Worm (Caenorhabditis elegans): ENCODE measurements around the gene fkh-9.

fkh-9 gene

DNA sequence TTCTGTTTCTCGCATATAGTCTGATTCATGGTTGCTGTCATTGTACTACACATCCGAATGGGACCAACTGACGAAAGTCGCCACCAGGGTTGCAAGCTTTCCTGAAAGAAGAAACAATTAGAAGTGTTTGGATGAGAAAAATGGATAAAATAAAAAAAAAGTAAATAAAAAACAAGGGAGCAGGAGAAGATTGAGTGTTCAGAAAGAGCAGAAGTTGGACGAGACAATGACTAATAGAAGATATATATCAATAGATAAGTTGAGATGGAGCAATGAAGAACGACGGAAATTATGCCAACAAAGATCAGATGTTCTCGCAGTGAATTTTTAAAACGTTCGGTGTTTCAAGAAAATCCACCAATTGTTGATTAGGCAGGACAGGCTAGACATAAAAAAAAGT, at the start of gene fkh-9:
fkh-9 (minus strand) TSS at position 101 of the 400 bp plus-strand sequence.
- TF ChIP-seq hlh-15 (tag; optimal IDR thresholded peaks at IDR 0.05) (no peak), che-1 (tag; optimal IDR thresholded peaks at IDR 0.05) (no peak), ceh-19 (GFP tag; optimal IDR thresholded peaks at IDR 0.05) (no peak), pha-2 (tag; optimal IDR thresholded peaks at IDR 0.05) (no peak), syd-9 (tag; optimal IDR thresholded peaks at IDR 0.05) (no peak), ceh-31 (tag; optimal IDR thresholded peaks at IDR 0.05) (no peak), unc-55 (GFP tag; optimal IDR thresholded peaks at IDR 0.05) (no peak), ceh-48 (tag; optimal IDR thresholded peaks at IDR 0.05) (no peak), pat-9 (tag; optimal IDR thresholded peaks at IDR 0.05) (no peak), tbx-7 (tag; optimal IDR thresholded peaks at IDR 0.05) (no peak), elt-2 (tag; optimal IDR thresholded peaks at IDR 0.05) (no peak), unc-3 (GFP tag; conservative IDR thresholded peaks at IDR 0.05) (no peak), unc-3 (tag; optimal IDR thresholded peaks at IDR 0.05) (no peak), ztf-16 (tag; optimal IDR thresholded peaks at IDR 0.05) (no peak), madf-2 (tag; optimal IDR thresholded peaks at IDR 0.05) (no peak), odd-2 (tag; optimal IDR thresholded peaks at IDR 0.05) (no peak), elt-4 (tag; optimal IDR thresholded peaks at IDR 0.05) (no peak)

DNA sequence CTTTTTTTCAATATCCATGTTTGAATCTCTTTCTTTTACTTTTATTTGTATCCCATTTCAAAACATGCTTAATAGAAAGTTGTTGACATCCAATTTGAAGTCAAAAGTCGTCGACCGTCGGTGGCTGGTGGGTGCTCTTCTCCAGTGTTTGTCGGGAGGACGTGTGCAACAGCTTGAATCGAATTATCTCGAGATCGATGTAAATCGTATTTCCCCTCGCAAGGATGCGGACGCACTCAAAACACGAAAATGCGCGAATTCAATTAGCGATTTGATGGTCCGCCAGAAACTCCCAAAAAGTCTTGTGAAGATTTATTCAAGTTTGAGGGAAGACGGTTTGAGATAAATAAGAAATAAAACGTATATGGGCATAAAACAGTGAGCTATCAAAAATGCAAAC, 49.0 kb upstream of the fkh-9 start:
- TF ChIP-seq unc-42 (tag; optimal IDR thresholded peaks at IDR 0.05) (peak; percentile 99), ceh-48 (tag; optimal IDR thresholded peaks at IDR 0.05) (no peak), fkh-10 (GFP tag; optimal IDR thresholded peaks at IDR 0.05) (peak; percentile 11)

DNA sequence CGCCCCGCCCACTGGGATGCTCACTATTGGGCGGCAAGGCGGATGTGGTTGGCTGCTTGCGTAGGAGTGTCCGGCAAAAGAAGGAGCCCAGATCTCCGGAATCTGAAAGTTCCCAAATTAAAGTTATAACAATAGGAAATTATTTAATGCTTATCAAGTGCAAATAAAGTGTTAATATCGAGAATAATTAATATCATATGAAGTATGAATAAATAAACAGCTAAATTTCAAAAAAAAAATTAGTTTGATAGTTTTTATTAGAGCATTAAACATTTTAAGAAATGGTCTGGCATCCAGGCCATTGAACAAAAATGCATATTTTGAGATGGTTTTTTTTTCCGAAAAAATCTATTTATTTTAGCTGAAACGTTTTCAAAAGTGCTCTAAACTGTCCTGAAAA, 46.7 kb upstream of the fkh-9 start, which contains the start of gene lim-4:
lim-4 (minus strand) TSS at position 101 of the 400 bp plus-strand sequence.
- TF ChIP-seq pros-1 (tag; optimal IDR thresholded peaks at IDR 0.05) (no peak), tbx-7 (tag; optimal IDR thresholded peaks at IDR 0.05) (no peak), che-1 (tag; optimal IDR thresholded peaks at IDR 0.05) (no peak), hlh-13 (GFP tag; optimal IDR thresholded peaks at IDR 0.05) (no peak), nhr-11 (tag; optimal IDR thresholded peaks at IDR 0.05) (no peak), nfya-1 (tag; optimal IDR thresholded peaks at IDR 0.05) (peak; percentile 45), ama-1 (optimal IDR thresholded peaks at IDR 0.05) (no peak)

DNA sequence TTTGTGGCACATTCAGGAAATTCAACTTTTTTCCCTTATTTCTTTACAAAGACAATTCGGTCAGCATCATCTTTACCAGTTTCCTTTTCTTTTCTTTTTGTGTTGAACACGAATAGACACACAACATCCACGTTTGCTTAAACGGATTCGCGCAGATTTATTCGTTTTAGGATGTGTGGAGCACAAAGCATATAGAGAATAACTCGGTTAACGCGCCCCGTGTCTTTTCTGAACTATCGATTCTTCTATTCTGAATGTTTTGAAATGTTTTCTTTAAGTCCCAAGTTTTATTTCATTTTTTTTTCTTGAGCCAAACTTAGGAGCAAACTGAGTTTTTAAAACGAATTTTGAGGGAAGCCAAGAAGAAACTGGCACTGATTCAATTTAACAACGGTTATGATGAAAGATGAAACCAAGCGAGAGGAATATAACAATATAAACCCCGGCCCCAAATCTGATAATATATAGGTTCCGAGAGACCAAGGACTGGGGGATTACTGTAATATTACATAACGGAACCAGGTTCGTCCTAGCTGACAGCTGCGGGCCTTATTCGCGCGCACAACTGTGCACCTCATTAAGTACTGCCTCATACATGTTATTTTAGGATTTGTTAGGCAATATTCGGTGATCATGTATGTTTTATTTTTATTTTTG, 44.9 kb upstream of the fkh-9 start:
- TF ChIP-seq unc-42 (tag; optimal IDR thresholded peaks at IDR 0.05) = peak; percentile 92
- TF ChIP-seq pat-9 (tag; optimal IDR thresholded peaks at IDR 0.05) = no peak
- TF ChIP-seq ceh-6 (GFP tag; optimal IDR thresholded peaks at IDR 0.05) = no peak
- no peak for TF ChIP-seq fax-1 (tag; optimal IDR thresholded peaks at IDR 0.05)
- no peak for TF ChIP-seq pag-3 (tag; optimal IDR thresholded peaks at IDR 0.05; ENCODE audit: borderline replicate concordance)
- TF ChIP-seq ceh-2 (tag; optimal IDR thresholded peaks at IDR 0.05) = no peak
- TF ChIP-seq C38D4.7 (GFP tag; optimal IDR thresholded peaks at IDR 0.05) = no peak

DNA sequence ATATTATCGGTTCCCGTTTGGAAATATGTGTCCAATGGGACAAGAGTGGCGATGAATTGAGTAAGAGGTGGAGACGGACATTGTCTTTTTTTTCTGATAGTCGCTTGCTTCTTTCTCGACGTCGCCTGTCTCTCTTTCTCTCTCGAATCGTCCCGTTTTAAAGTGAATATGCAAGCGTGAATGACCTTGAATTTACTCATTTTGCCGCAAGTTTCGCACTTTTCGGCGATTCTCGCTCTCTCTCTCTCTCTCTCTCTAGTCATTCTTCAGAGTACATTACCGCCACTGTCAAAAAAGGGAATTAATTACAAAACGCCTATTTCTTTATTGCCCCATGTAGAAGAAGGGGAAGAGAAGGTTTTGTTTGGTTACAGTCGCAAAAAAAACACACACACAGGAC, 41.0 kb upstream of the fkh-9 start:
- TF ChIP-seq tbx-7 (tag; optimal IDR thresholded peaks at IDR 0.05) (no peak), ceh-30 (tag; optimal IDR thresholded peaks at IDR 0.05) (no peak), C08G9.2 (tag; optimal IDR thresholded peaks at IDR 0.05) (no peak), ceh-24 (tag; optimal IDR thresholded peaks at IDR 0.05) (no peak), fax-1 (tag; optimal IDR thresholded peaks at IDR 0.05) (no peak), fkh-6 (tag; optimal IDR thresholded peaks at IDR 0.05) (no peak)

DNA sequence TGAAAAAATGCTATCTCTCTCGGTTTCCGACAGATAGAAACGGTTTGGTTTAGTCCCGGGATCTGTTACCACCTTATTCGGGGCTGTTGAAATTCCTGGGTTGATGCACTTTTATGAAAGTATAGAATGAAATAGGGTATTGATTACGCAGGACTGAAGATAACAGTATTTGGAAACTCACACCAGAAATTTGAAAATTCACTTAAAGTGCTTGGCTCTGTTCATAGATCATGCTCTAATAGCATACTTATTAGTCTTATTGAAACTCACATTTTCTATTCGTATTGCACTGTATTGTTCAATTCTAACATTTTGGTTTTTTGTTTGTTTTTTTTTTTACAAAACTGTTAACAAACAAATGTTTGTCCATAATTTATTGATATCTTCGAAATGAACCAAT, 39.4 kb upstream of the fkh-9 start:
- TF ChIP-seq T23F11.4 (GFP tag; optimal IDR thresholded peaks at IDR 0.05) = no peak
- TF ChIP-seq lim-6 (tag; optimal IDR thresholded peaks at IDR 0.05) = no peak
- TF ChIP-seq hlh-8 (tag; optimal IDR thresholded peaks at IDR 0.05) = no peak
- TF ChIP-seq mec-3 (tag; optimal IDR thresholded peaks at IDR 0.05; ENCODE audit: borderline replicate concordance) = no peak
- TF ChIP-seq elt-2 (tag; optimal IDR thresholded peaks at IDR 0.05) = no peak
- no peak for TF ChIP-seq ceh-9 (tag; optimal IDR thresholded peaks at IDR 0.05)
- no peak for TF ChIP-seq unc-86 (tag; optimal IDR thresholded peaks at IDR 0.05)
- TF ChIP-seq tbx-7 (tag; optimal IDR thresholded peaks at IDR 0.05) = no peak
- no peak for TF ChIP-seq elt-4 (tag; optimal IDR thresholded peaks at IDR 0.05)
- TF ChIP-seq unc-3 (GFP tag; conservative IDR thresholded peaks at IDR 0.05) = no peak
- no peak for TF ChIP-seq unc-3 (tag; optimal IDR thresholded peaks at IDR 0.05)
- TF ChIP-seq eyg-1 (tag; optimal IDR thresholded peaks at IDR 0.05) = no peak
- no peak for TF ChIP-seq npax-4 (tag; optimal IDR thresholded peaks at IDR 0.05)
- TF ChIP-seq K09A11.1 (tag; optimal IDR thresholded peaks at IDR 0.05; ENCODE audit: insufficient read depth) = no peak
- no peak for TF ChIP-seq C08G9.2 (tag; optimal IDR thresholded peaks at IDR 0.05)
- no peak for TF ChIP-seq pha-2 (tag; optimal IDR thresholded peaks at IDR 0.05)

Measured in whole organism, late embryonic.